Worm (Caenorhabditis elegans) whole organism, L1 larva: ENCODE results near the gene F17C11.12.

Source experiments
- Y116A8C.19 ChIP-seq: sonication (generic microtip); optimal IDR thresholded peaks from 2 replicates; lab custom pipeline; 2016; ENCODE audit warnings: missing compliant biosample characterization, missing genetic modification characterization, borderline replicate concordance
- aha-1 ChIP-seq: fragments of 150-350 bp; optimal IDR thresholded peaks from 2 replicates; lab custom pipeline; 2014; ENCODE audit warnings: missing biosample characterization, missing genetic modification characterization
- aly-2 ChIP-seq: fragments of 150-350 bp; optimal IDR thresholded peaks from 2 replicates; lab custom pipeline; 2014; ENCODE audit warnings: missing biosample characterization, missing genetic modification characterization
- ceh-88 ChIP-seq: fragments of 200-800 bp; sonication (Bioruptor generic); IDR thresholded peaks from 2 replicates; pipeline ENCODE4 v1.3.6; 2022; ENCODE audit warnings: missing genetic modification characterization, missing compliant biosample characterization
- dpl-1 ChIP-seq, 3 experiments: fragments of 150-350 bp in 2 of 3; sonication (generic microtip) in 1 of 3; optimal IDR thresholded peaks; 2 replicates each; lab custom pipeline; 2014 to 2017; ENCODE audit warnings: missing biosample characterization in 3 of 3, missing genetic modification characterization in 3 of 3, missing genetic modification reagents in 3 of 3
- dsc-1 ChIP-seq: sonication (generic microtip); optimal IDR thresholded peaks from 2 replicates; lab custom pipeline; 2016; ENCODE audit warnings: mild to moderate bottlenecking, missing genetic modification characterization, missing compliant biosample characterization
- efl-1 ChIP-seq, 4 experiments: fragments of 150-350 bp; optimal IDR thresholded peaks in 3 of 4; peaks in 1 of 4; 1 replicate in 1 of 4; 2 replicates in 3 of 4; lab custom pipeline; 2014; ENCODE audit warnings: missing biosample characterization in 2 of 4, missing genetic modification characterization in 2 of 4, missing genetic modification reagents in 2 of 4
- efl-3 ChIP-seq: fragments of 200-800 bp; sonication (Bioruptor generic); optimal IDR thresholded peaks from 2 replicates; lab custom pipeline; 2018; ENCODE audit warnings: mild to moderate bottlenecking, missing genetic modification characterization, missing compliant biosample characterization
- elt-2 ChIP-seq: sonication (generic microtip); optimal IDR thresholded peaks from 2 replicates; lab custom pipeline; 2016; ENCODE audit warnings: missing genetic modification characterization, mild to moderate bottlenecking, inconsistent platforms, missing compliant biosample characterization, missing genetic modification reagents
- fkh-10 ChIP-seq: sonication (generic microtip); optimal IDR thresholded peaks from 2 replicates; lab custom pipeline; 2017; ENCODE audit warnings: missing biosample characterization, missing genetic modification reagents, missing genetic modification characterization
- fkh-4 ChIP-seq: sonication (generic microtip); optimal IDR thresholded peaks from 2 replicates; lab custom pipeline; 2016; ENCODE audit warnings: missing compliant biosample characterization, missing genetic modification characterization, borderline replicate concordance
- fkh-8 ChIP-seq: sonication (generic microtip); optimal IDR thresholded peaks from 2 replicates; lab custom pipeline; 2016; ENCODE audit warnings: mild to moderate bottlenecking, missing genetic modification characterization, missing compliant biosample characterization
- grh-1 ChIP-seq: fragments of 200-800 bp; sonication (Bioruptor generic); IDR thresholded peaks from 2 replicates; pipeline ENCODE4 v1.3.6; 2022; ENCODE audit warnings: missing genetic modification reagents, missing genetic modification characterization, missing compliant biosample characterization
- hlh-17 ChIP-seq: fragments of 200-800 bp; sonication (Bioruptor generic); optimal IDR thresholded peaks from 2 replicates; lab custom pipeline; 2018; ENCODE audit warnings: missing genetic modification characterization, mild to moderate bottlenecking, missing compliant biosample characterization, moderate library complexity, borderline replicate concordance
- lin-13 ChIP-seq: fragments of 150-350 bp; optimal IDR thresholded peaks from 2 replicates; lab custom pipeline; 2014; ENCODE audit warnings: missing biosample characterization, missing genetic modification reagents, missing genetic modification characterization
- lin-14 ChIP-seq: fragments of 200-800 bp; sonication (Bioruptor generic); optimal IDR thresholded peaks from 2 replicates; lab custom pipeline; 2018; ENCODE audit warnings: mild to moderate bottlenecking, missing genetic modification characterization, moderate library complexity, missing compliant biosample characterization
- lin-35 ChIP-seq, 2 experiments: fragments of 150-350 bp; optimal IDR thresholded peaks; 2 replicates each; lab custom pipeline; 2014; ENCODE audit warnings: missing biosample characterization in 2 of 2, missing genetic modification characterization in 2 of 2, missing genetic modification reagents in 2 of 2
- lin-39 ChIP-seq: fragments of 150-350 bp; optimal IDR thresholded peaks from 2 replicates; lab custom pipeline; 2014; ENCODE audit warnings: missing biosample characterization, missing genetic modification reagents, missing genetic modification characterization
- lir-3 ChIP-seq: sonication (generic microtip); optimal IDR thresholded peaks from 2 replicates; lab custom pipeline; 2016; ENCODE audit warnings: mild to moderate bottlenecking, missing genetic modification characterization, moderate library complexity, missing compliant biosample characterization; ENCODE audit not compliant: poor library complexity
- lsy-2 ChIP-seq, 2 experiments: fragments of 150-350 bp; optimal IDR thresholded peaks; 2 replicates each; lab custom pipeline; 2014; ENCODE audit warnings: missing biosample characterization in 2 of 2, missing genetic modification characterization in 2 of 2
- mdl-1 ChIP-seq, 2 experiments: fragments of 150-350 bp; optimal IDR thresholded peaks; 2 replicates each; lab custom pipeline; 2014 to 2017; ENCODE audit warnings: missing biosample characterization in 2 of 2, missing genetic modification characterization in 2 of 2, inconsistent platforms in 1 of 2
- mef-2 ChIP-seq: fragments of 150-350 bp; optimal IDR thresholded peaks from 2 replicates; lab custom pipeline; 2014; ENCODE audit warnings: missing biosample characterization, missing genetic modification characterization
- nhr-11 ChIP-seq: fragments of 150-350 bp; optimal IDR thresholded peaks from 2 replicates; lab custom pipeline; 2014; ENCODE audit warnings: missing biosample characterization, missing genetic modification characterization
- nhr-19 ChIP-seq: fragments of 200-800 bp; sonication (Bioruptor generic); conservative IDR thresholded peaks from 2 replicates; pipeline ENCODE4 v1.3.6; 2022; ENCODE audit warnings: missing genetic modification characterization, missing compliant biosample characterization
- nhr-20 ChIP-seq: sonication (generic microtip); optimal IDR thresholded peaks from 2 replicates; lab custom pipeline; 2016; ENCODE audit warnings: mild to moderate bottlenecking, missing genetic modification characterization, missing compliant biosample characterization
- nhr-47 ChIP-seq: sonication (generic microtip); optimal IDR thresholded peaks from 2 replicates; lab custom pipeline; 2016; ENCODE audit warnings: mild to moderate bottlenecking, missing genetic modification characterization, moderate library complexity, missing compliant biosample characterization
- nhr-84 ChIP-seq: sonication (generic microtip); optimal IDR thresholded peaks from 2 replicates; lab custom pipeline; 2017; ENCODE audit warnings: missing biosample characterization, missing genetic modification characterization
- nhr-85 ChIP-seq: sonication (generic microtip); peaks from one replicate; lab custom pipeline; 2016; ENCODE audit warnings: missing genetic modification characterization, inconsistent platforms, missing compliant biosample characterization
- nhr-90 ChIP-seq: sonication (generic microtip); optimal IDR thresholded peaks from 2 replicates; lab custom pipeline; 2016; ENCODE audit warnings: mild to moderate bottlenecking, missing genetic modification characterization, missing compliant biosample characterization; ENCODE audit not compliant: poor library complexity
- pag-3 ChIP-seq: sonication (generic microtip); optimal IDR thresholded peaks from 2 replicates; lab custom pipeline; 2017; ENCODE audit warnings: missing genetic modification characterization, mild to moderate bottlenecking, missing compliant biosample characterization, antibody characterized with exemption, borderline replicate concordance; ENCODE audit not compliant: insufficient read depth
- pax-3 ChIP-seq: fragments of 200-800 bp; sonication (Bioruptor generic); optimal IDR thresholded peaks from 2 replicates; lab custom pipeline; 2018; ENCODE audit warnings: mild to moderate bottlenecking, missing genetic modification characterization, moderate library complexity, missing compliant biosample characterization
- pqm-1 ChIP-seq: sonication (generic microtip); optimal IDR thresholded peaks from 3 replicates; lab custom pipeline; 2017; ENCODE audit warnings: missing biosample characterization, missing genetic modification characterization
- snpc-4 ChIP-seq: fragments of 150-350 bp; optimal IDR thresholded peaks from 2 replicates; lab custom pipeline; 2014; ENCODE audit warnings: missing biosample characterization, missing genetic modification characterization
- sox-4 ChIP-seq: sonication (generic microtip); optimal IDR thresholded peaks from 2 replicates; lab custom pipeline; 2016; ENCODE audit warnings: missing genetic modification characterization, missing compliant biosample characterization
- sup-37 ChIP-seq: fragments of 200-800 bp; sonication (Bioruptor generic); optimal IDR thresholded peaks from 2 replicates; lab custom pipeline; 2018; ENCODE audit warnings: mild to moderate bottlenecking, missing genetic modification characterization, missing compliant biosample characterization
- swsn-7 ChIP-seq: sonication (generic microtip); optimal IDR thresholded peaks from 2 replicates; lab custom pipeline; 2016; ENCODE audit warnings: missing genetic modification characterization, missing compliant biosample characterization
- tbx-2 ChIP-seq: sonication (generic microtip); optimal IDR thresholded peaks from 2 replicates; lab custom pipeline; 2016; ENCODE audit warnings: missing genetic modification characterization, missing compliant biosample characterization
- tlp-1 ChIP-seq: fragments of 150-350 bp; optimal IDR thresholded peaks from 2 replicates; lab custom pipeline; 2014; ENCODE audit warnings: missing biosample characterization, missing genetic modification characterization
- xbp-1 ChIP-seq: sonication (generic microtip); optimal IDR thresholded peaks from 2 replicates; lab custom pipeline; 2016; ENCODE audit warnings: missing genetic modification characterization, missing compliant biosample characterization
- zag-1 ChIP-seq: fragments of 150-350 bp; optimal IDR thresholded peaks from 2 replicates; lab custom pipeline; 2014; ENCODE audit warnings: missing biosample characterization, missing genetic modification characterization
- zip-4 ChIP-seq: fragments of 200-800 bp; sonication (Bioruptor generic); optimal IDR thresholded peaks from 2 replicates; lab custom pipeline; 2018; ENCODE audit warnings: mild to moderate bottlenecking, missing genetic modification characterization, moderate library complexity, missing compliant biosample characterization

F17C11.12 gene

ce11 chrV:10937294-10937693 lies 574 bp upstream of the F17C11.12 start (continued):
- peak; percentile 88 for TF ChIP-seq nhr-19 (GFP tag; lab: Robert Waterston, UW)
- TF ChIP-seq zip-4 (GFP tag; lab: Kevin White, UChicago): no peak
- TF ChIP-seq dpl-1 (GFP tag; optimal IDR thresholded peaks at IDR 0.05; lab: Kevin White, UChicago): peak in 1 of 3 experiments; percentile 2
- TF ChIP-seq sox-4: no peak
- TF ChIP-seq nhr-47 (tag; lab: Kevin White, UChicago): peak; percentile 73
- no peak for TF ChIP-seq tlp-1 (tag; lab: Kevin White, UChicago)
- TF ChIP-seq pax-3 (tag; lab: Kevin White, UChicago): no peak
- no peak for TF ChIP-seq mef-2 (tag; lab: Kevin White, UChicago)
- no peak for TF ChIP-seq grh-1 (GFP tag; lab: Robert Waterston, UW)
- TF ChIP-seq aha-1 (tag; lab: Kevin White, UChicago): no peak
- TF ChIP-seq nhr-85 (tag; lab: Kevin White, UChicago): no peak
- no peak for TF ChIP-seq sup-37 (GFP tag; lab: Kevin White, UChicago)
- no peak for TF ChIP-seq nhr-84 (tag; lab: Kevin White, UChicago)
- TF ChIP-seq xbp-1 (tag; lab: Kevin White, UChicago): no peak
- TF ChIP-seq dsc-1 (tag; lab: Kevin White, UChicago): peak; percentile 69
- no peak for TF ChIP-seq efl-3
- TF ChIP-seq nhr-90: no peak
- peak; percentile 30 for TF ChIP-seq swsn-7
- peak; percentile 63 for TF ChIP-seq nhr-11 (tag; lab: Kevin White, UChicago)
- peak; percentile 79 for TF ChIP-seq fkh-8 (tag; lab: Kevin White, UChicago)
- TF ChIP-seq fkh-4 (tag; lab: Kevin White, UChicago): no peak
- TF ChIP-seq lsy-2 (tag; optimal IDR thresholded peaks at IDR 0.05; lab: Kevin White, UChicago): peak; percentile 26 to 65
- no peak for TF ChIP-seq aly-2 (tag; lab: Kevin White, UChicago)
- no peak for TF ChIP-seq pqm-1 (tag; lab: Kevin White, UChicago)

ce11 chrV:10932411-10932810 lies 4.3 kb downstream of the F17C11.12 start, which contains the start of gene F58B4.5:
Gene F58B4.5 (plus strand): TSS chrV:10932693.
- TF ChIP-seq elt-2 (tag; lab: Kevin White, UChicago) (peak; percentile 89), lin-35 (GFP tag; optimal IDR thresholded peaks at IDR 0.05; lab: Kevin White, UChicago) (peak in 1 of 2 experiments; percentile 19), nhr-20 (tag; lab: Kevin White, UChicago) (peak; percentile 51), lin-13 (GFP tag; lab: Kevin White, UChicago) (no peak), efl-1 (optimal IDR thresholded peaks at IDR 0.05; lab: Kevin White, UChicago) (no peak), efl-1 (GFP tag; optimal IDR thresholded peaks at IDR 0.05 in 1 of 2; lab: Kevin White, UChicago) (peak in 1 of 2 experiments; percentile 43), lin-39 (tag; lab: Kevin White, UChicago) (no peak)

ce11 chrV:10931189-10931588 lies 5.5 kb downstream of the F17C11.12 start, which contains the start of gene scvp-1:
Gene scvp-1 (minus strand): TSS chrV:10931289.
- TF ChIP-seq snpc-4 (tag; lab: Kevin White, UChicago) (no peak), dpl-1 (GFP tag; optimal IDR thresholded peaks at IDR 0.05; lab: Kevin White, UChicago) (no peak), fkh-10 (GFP tag; lab: Kevin White, UChicago) (no peak), mdl-1 (tag; optimal IDR thresholded peaks at IDR 0.05; lab: Kevin White, UChicago) (no peak), nhr-19 (GFP tag; lab: Robert Waterston, UW) (no peak), lin-14 (GFP tag; lab: Kevin White, UChicago) (no peak), zag-1 (tag; lab: Kevin White, UChicago) (no peak), lir-3 (tag; lab: Kevin White, UChicago) (no peak), Y116A8C.19 (no peak), tbx-2 (tag; lab: Kevin White, UChicago) (no peak), pag-3 (tag; lab: Kevin White, UChicago) (no peak), mef-2 (tag; lab: Kevin White, UChicago) (no peak), nhr-85 (tag; lab: Kevin White, UChicago) (no peak), hlh-17 (GFP tag; lab: Kevin White, UChicago) (no peak), ceh-88 (GFP tag; lab: Robert Waterston, UW) (no peak), sup-37 (GFP tag; lab: Kevin White, UChicago) (no peak)
